Worm (Caenorhabditis elegans) whole organism, midembryonic: ENCODE measurements around the gene T25B9.12.
"Not testable (repeated sequence)": the region's sequence is repeated elsewhere in the genome, so short reads cannot be mapped to it uniquely, and the experiment has no call there.

Experiments used
- T22C8.4 ChIP-seq: fragments of 200-800 bp; sonication (Bioruptor generic); IDR thresholded peaks from 2 replicates; pipeline ENCODE4 v1.3.6; 2022; ENCODE audit warnings: missing genetic modification characterization, missing compliant biosample characterization
- klf-2 ChIP-seq: fragments of 200-800 bp; sonication (Bioruptor generic); conservative IDR thresholded peaks from 2 replicates; pipeline ENCODE4 v1.3.6; 2022; ENCODE audit warnings: missing genetic modification reagents, missing genetic modification characterization, missing compliant biosample characterization
- med-1 ChIP-seq: sonication (generic microtip); optimal IDR thresholded peaks from 2 replicates; lab custom pipeline; 2017; ENCODE audit warnings: missing genetic modification characterization, mild to moderate bottlenecking, missing compliant biosample characterization, antibody characterized with exemption, missing genetic modification reagents; ENCODE audit not compliant: insufficient read depth
- ztf-23 ChIP-seq: fragments of 200-800 bp; sonication (Bioruptor generic); IDR thresholded peaks from 2 replicates; pipeline ENCODE4 v1.3.6; 2022; ENCODE audit warnings: missing genetic modification reagents, missing genetic modification characterization, missing compliant biosample characterization

- TF ChIP-seq klf-2; med-1 (GFP tag; lab: Kevin White, UChicago); T22C8.4 (GFP tag; lab: Robert Waterston, UW); ztf-23 (GFP tag; lab: Robert Waterston, UW): not testable (repeated sequence)
Measured at ce11 chrIV:10751740-10752139, 13.4 kb upstream of the T25B9.12 start, which contains the start of gene T25B9.2.
